Worm (Caenorhabditis elegans): Measurements from ENCODE around the gene stip-1.

DNA sequence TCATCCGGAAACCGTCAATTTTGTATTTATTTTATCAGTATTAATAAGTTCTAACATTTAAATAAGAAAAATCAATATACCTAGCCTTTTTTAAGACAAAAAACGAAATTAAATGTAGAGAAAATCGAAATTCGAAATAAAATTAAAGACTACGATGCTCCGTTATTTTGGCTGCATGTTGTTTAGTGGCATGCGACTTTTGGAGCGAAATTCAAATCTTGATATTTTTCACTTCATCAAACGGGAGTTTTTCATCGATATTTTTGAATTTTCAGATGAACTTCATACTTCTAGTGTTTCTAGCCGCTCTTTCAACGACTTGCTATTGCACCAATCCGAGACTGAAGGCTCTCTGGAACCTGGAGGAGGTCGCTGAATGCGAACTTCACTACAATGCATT, 675 bp upstream of the stip-1 start, which contains the start of gene C07E3.9:
- TF ChIP-seq W03F9.2 (tag; optimal IDR thresholded peaks at IDR 0.05) (no peak), dao-5 (tag; optimal IDR thresholded peaks at IDR 0.05) (no peak)
